Worm (Caenorhabditis elegans) whole organism, L4 larva: Measurements from ENCODE around the gene R160.2.

Source experiments
- ceh-44 ChIP-seq: fragments of 200-800 bp; sonication (Bioruptor generic); IDR thresholded peaks from 2 replicates; pipeline ENCODE4 v1.3.6; 2022; ENCODE audit warnings: missing genetic modification reagents, missing genetic modification characterization, missing compliant biosample characterization
- dpl-1 ChIP-seq: fragments of 150-350 bp; optimal IDR thresholded peaks from 2 replicates; lab custom pipeline; 2014; ENCODE audit warnings: missing biosample characterization, missing genetic modification reagents, missing genetic modification characterization
- lin-13 ChIP-seq: fragments of 150-350 bp; optimal IDR thresholded peaks from 2 replicates; lab custom pipeline; 2014; ENCODE audit warnings: missing biosample characterization, missing genetic modification reagents, missing genetic modification characterization
- zfp-2 ChIP-seq: sonication (generic microtip); optimal IDR thresholded peaks from 2 replicates; lab custom pipeline; 2016; ENCODE audit warnings: mild to moderate bottlenecking, missing genetic modification characterization, missing compliant biosample characterization
- zip-11 ChIP-seq: fragments of 200-800 bp; sonication (Bioruptor generic); IDR thresholded peaks from 2 replicates; pipeline ENCODE4 v1.3.6; 2022; ENCODE audit warnings: missing genetic modification characterization, missing compliant biosample characterization

ce11 chrX:4359030-4359429 lies 17.7 kb downstream of the R160.2 start:
- TF ChIP-seq zfp-2, result no peak
- TF ChIP-seq ceh-44 (GFP tag; lab: Robert Waterston, UW), result no peak
- TF ChIP-seq dpl-1, result no peak
- no peak for TF ChIP-seq zip-11 (GFP tag; lab: Robert Waterston, UW)
- no peak for TF ChIP-seq lin-13 (GFP tag; lab: Kevin White, UChicago)
